Worm (Caenorhabditis elegans) whole organism, mixed stage, embryonic: ENCODE data around the gene Y82E9BR.8.

ENCODE experiments used
- M03D4.4 ChIP-seq: sonication (generic microtip); optimal IDR thresholded peaks from 2 replicates; lab custom pipeline; 2017; ENCODE audit warnings: mild to moderate bottlenecking, missing genetic modification characterization, missing compliant biosample characterization
- bed-3 ChIP-seq: fragments of 200-800 bp; sonication (Bioruptor generic); optimal IDR thresholded peaks from 3 replicates; lab custom pipeline; 2018; ENCODE audit warnings: mild to moderate bottlenecking, missing genetic modification characterization, moderate library complexity, missing compliant biosample characterization
- blmp-1 ChIP-seq: fragments of 150-350 bp; optimal IDR thresholded peaks from 2 replicates; lab custom pipeline; 2014; ENCODE audit warnings: missing biosample characterization, missing genetic modification characterization
- ceh-39 ChIP-seq: fragments of 150-350 bp; optimal IDR thresholded peaks from 2 replicates; lab custom pipeline; 2014; ENCODE audit warnings: missing biosample characterization, missing genetic modification characterization
- ceh-43 ChIP-seq: fragments of 200-800 bp; sonication (Bioruptor generic); optimal IDR thresholded peaks from 2 replicates; lab custom pipeline; 2018; ENCODE audit warnings: mild to moderate bottlenecking, missing genetic modification characterization, moderate library complexity, missing compliant biosample characterization
- ceh-83 ChIP-seq: fragments of 200-800 bp; sonication (Bioruptor generic); optimal IDR thresholded peaks from 2 replicates; lab custom pipeline; 2018; ENCODE audit warnings: mild to moderate bottlenecking, missing genetic modification characterization, missing compliant biosample characterization
- ces-1 ChIP-seq: fragments of 150-350 bp; optimal IDR thresholded peaks from 2 replicates; lab custom pipeline; 2014; ENCODE audit warnings: missing biosample characterization, missing genetic modification reagents, missing genetic modification characterization
- cnd-1 ChIP-seq: fragments of 200-800 bp; sonication (Bioruptor generic); optimal IDR thresholded peaks from 2 replicates; lab custom pipeline; 2018; ENCODE audit warnings: mild to moderate bottlenecking, missing genetic modification characterization, missing compliant biosample characterization
- drap-1 ChIP-seq: fragments of 200-800 bp; sonication (Bioruptor generic); optimal IDR thresholded peaks from 3 replicates; lab custom pipeline; 2018; ENCODE audit warnings: mild to moderate bottlenecking, missing genetic modification characterization, missing compliant biosample characterization
- elt-1 ChIP-seq: sonication (generic microtip); optimal IDR thresholded peaks from 2 replicates; lab custom pipeline; 2017; ENCODE audit warnings: missing genetic modification characterization, mild to moderate bottlenecking, missing compliant biosample characterization, antibody characterized with exemption, moderate library complexity, borderline replicate concordance; ENCODE audit not compliant: insufficient read depth
- flh-1 ChIP-seq: fragments of 200-800 bp; sonication (Bioruptor generic); optimal IDR thresholded peaks from 2 replicates; lab custom pipeline; 2018; ENCODE audit warnings: mild to moderate bottlenecking, missing genetic modification characterization, moderate library complexity, missing compliant biosample characterization
- hlh-1 ChIP-seq: fragments of 150-350 bp; optimal IDR thresholded peaks from 2 replicates; lab custom pipeline; 2014; ENCODE audit warnings: missing biosample characterization, missing genetic modification reagents, missing genetic modification characterization
- lin-13 ChIP-seq: fragments of 150-350 bp; optimal IDR thresholded peaks from 2 replicates; lab custom pipeline; 2014; ENCODE audit warnings: missing biosample characterization, missing genetic modification characterization
- lin-32 ChIP-seq: fragments of 200-800 bp; sonication (Bioruptor generic); optimal IDR thresholded peaks from 2 replicates; lab custom pipeline; 2018; ENCODE audit warnings: mild to moderate bottlenecking, missing genetic modification characterization, missing compliant biosample characterization
- mab-5 ChIP-seq: fragments of 150-350 bp; optimal IDR thresholded peaks from 2 replicates; lab custom pipeline; 2014; ENCODE audit warnings: missing biosample characterization, missing genetic modification characterization
- mep-1 ChIP-seq: fragments of 150-350 bp; optimal IDR thresholded peaks from 2 replicates; lab custom pipeline; 2017; ENCODE audit warnings: missing biosample characterization, missing genetic modification reagents, missing genetic modification characterization, inconsistent platforms
- mls-2 ChIP-seq: sonication (generic microtip); optimal IDR thresholded peaks from 2 replicates; lab custom pipeline; 2016; ENCODE audit warnings: mild to moderate bottlenecking, missing genetic modification characterization, moderate library complexity, missing compliant biosample characterization
- nhr-12 ChIP-seq: fragments of 150-350 bp; optimal IDR thresholded peaks from 2 replicates; lab custom pipeline; 2014; ENCODE audit warnings: missing biosample characterization, missing genetic modification characterization
- nhr-2 ChIP-seq: fragments of 150-350 bp; optimal IDR thresholded peaks from 2 replicates; lab custom pipeline; 2014; ENCODE audit warnings: missing biosample characterization, missing genetic modification characterization
- nhr-237 ChIP-seq: fragments of 150-350 bp; optimal IDR thresholded peaks from 2 replicates; lab custom pipeline; 2014; ENCODE audit warnings: missing biosample characterization, missing genetic modification characterization
- nhr-28 ChIP-seq: fragments of 150-350 bp; optimal IDR thresholded peaks from 2 replicates; lab custom pipeline; 2014; ENCODE audit warnings: missing biosample characterization, missing genetic modification characterization
- nhr-76 ChIP-seq: sonication (generic microtip); optimal IDR thresholded peaks from 2 replicates; lab custom pipeline; 2017; ENCODE audit warnings: missing biosample characterization, missing genetic modification characterization
- pha-4 ChIP-seq: fragments of 150-350 bp; optimal IDR thresholded peaks from 2 replicates; lab custom pipeline; 2018; ENCODE audit warnings: missing biosample characterization, missing genetic modification reagents, missing genetic modification characterization
- sem-2 ChIP-seq: fragments of 200-800 bp; sonication (Bioruptor generic); optimal IDR thresholded peaks from 2 replicates; lab custom pipeline; 2018; ENCODE audit warnings: mild to moderate bottlenecking, missing genetic modification characterization, missing compliant biosample characterization
- snpc-4 ChIP-seq: fragments of 150-350 bp; optimal IDR thresholded peaks from 2 replicates; lab custom pipeline; 2014; ENCODE audit warnings: missing biosample characterization, missing genetic modification characterization
- sptf-1 ChIP-seq: sonication (generic microtip); optimal IDR thresholded peaks from 2 replicates; lab custom pipeline; 2017; ENCODE audit warnings: mild to moderate bottlenecking, missing genetic modification characterization, moderate library complexity, missing compliant biosample characterization
- tbx-8 ChIP-seq: fragments of 200-800 bp; sonication (Bioruptor generic); optimal IDR thresholded peaks from 2 replicates; lab custom pipeline; 2018; ENCODE audit warnings: mild to moderate bottlenecking, missing genetic modification characterization, moderate library complexity, missing compliant biosample characterization
- unc-120 ChIP-seq: sonication (generic microtip); optimal IDR thresholded peaks from 2 replicates; lab custom pipeline; 2017; ENCODE audit warnings: missing genetic modification characterization, missing compliant biosample characterization; ENCODE audit not compliant: poor library complexity, severe bottlenecking
- unc-39 ChIP-seq: fragments of 150-350 bp; optimal IDR thresholded peaks from 2 replicates; lab custom pipeline; 2014; ENCODE audit warnings: missing biosample characterization, missing genetic modification characterization
- unc-62 ChIP-seq: fragments of 150-350 bp; optimal IDR thresholded peaks from 2 replicates; lab custom pipeline; 2014; ENCODE audit warnings: missing biosample characterization, missing genetic modification reagents, missing genetic modification characterization
- zip-8 ChIP-seq: fragments of 150-350 bp; optimal IDR thresholded peaks from 2 replicates; lab custom pipeline; 2014; ENCODE audit warnings: missing biosample characterization, missing genetic modification characterization
- ztf-11 ChIP-seq: fragments of 150-350 bp; optimal IDR thresholded peaks from 2 replicates; lab custom pipeline; 2014; ENCODE audit warnings: missing biosample characterization, missing genetic modification characterization

The Y82E9BR.8 gene

DNA sequence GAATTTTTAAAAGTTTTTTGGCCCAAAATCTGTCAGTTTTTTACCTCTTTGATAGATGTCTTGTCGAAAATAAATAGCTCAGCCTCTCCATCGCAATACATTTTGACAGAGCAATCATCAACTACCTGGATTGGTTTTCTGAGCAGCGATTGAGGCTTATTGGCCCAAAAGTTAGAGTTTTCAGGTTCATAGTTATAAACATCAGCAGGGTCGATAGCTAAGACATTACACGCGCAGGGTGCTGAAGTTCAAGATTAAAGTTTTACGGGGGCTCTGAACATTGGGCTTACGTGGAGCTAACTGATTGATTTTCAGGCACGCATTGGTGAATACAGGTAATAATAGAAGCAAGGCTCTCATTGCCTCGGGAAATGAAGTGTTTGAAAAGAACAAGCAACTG is 1.8 kb upstream of the Y82E9BR.8 start, which contains the start of gene Y82E9BR.9:
TSS of gene Y82E9BR.9 (minus strand) at position 101 of the 400 bp plus-strand sequence.
- no peak for TF ChIP-seq unc-62
- TF ChIP-seq nhr-76: no peak
- no peak for TF ChIP-seq flh-1 (GFP tag; lab: Kevin White, UChicago)
- no peak for TF ChIP-seq ces-1
- TF ChIP-seq drap-1 (GFP tag; lab: Kevin White, UChicago): no peak
- TF ChIP-seq nhr-28: no peak
- TF ChIP-seq mls-2: no peak
- TF ChIP-seq nhr-237 (tag; lab: Kevin White, UChicago): no peak
- TF ChIP-seq unc-39 (tag; lab: Kevin White, UChicago): no peak
- no peak for TF ChIP-seq snpc-4 (tag; lab: Kevin White, UChicago)
- TF ChIP-seq unc-120 (tag; lab: Kevin White, UChicago): no peak
- TF ChIP-seq cnd-1 (tag; lab: Kevin White, UChicago): no peak
- TF ChIP-seq bed-3: no peak
- no peak for TF ChIP-seq zip-8
- TF ChIP-seq lin-13: no peak
- no peak for TF ChIP-seq ceh-83 (GFP tag; lab: Kevin White, UChicago)

DNA sequence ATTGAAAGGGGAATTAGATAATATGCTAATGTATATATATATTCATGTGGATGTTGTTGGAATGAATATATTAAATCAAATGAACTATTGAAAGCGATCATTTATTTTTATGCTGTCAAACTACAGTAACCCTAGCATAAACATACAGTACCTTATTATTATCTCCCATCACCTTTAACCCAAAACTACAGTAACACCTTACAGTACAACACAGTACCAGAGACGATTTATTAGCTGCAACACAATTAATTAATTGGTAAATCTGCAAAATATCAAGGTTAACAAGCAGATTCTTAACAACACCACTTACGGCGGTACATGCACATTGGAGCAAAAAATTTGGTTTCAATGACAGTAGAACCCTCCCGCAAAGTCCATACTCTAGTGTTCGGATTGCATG is 2.6 kb downstream of the Y82E9BR.8 start, which contains the start of gene Y82E9BL.1:
TSS of gene Y82E9BL.1 (minus strand) at position 101 of the 400 bp plus-strand sequence.
- TF ChIP-seq flh-1 (GFP tag; lab: Kevin White, UChicago) (no peak), drap-1 (GFP tag; lab: Kevin White, UChicago) (no peak), pha-4 (no peak), mab-5 (tag; lab: Kevin White, UChicago) (no peak), zip-8 (no peak), elt-1 (tag; lab: Kevin White, UChicago) (no peak), lin-32 (GFP tag; lab: Kevin White, UChicago) (no peak)

DNA sequence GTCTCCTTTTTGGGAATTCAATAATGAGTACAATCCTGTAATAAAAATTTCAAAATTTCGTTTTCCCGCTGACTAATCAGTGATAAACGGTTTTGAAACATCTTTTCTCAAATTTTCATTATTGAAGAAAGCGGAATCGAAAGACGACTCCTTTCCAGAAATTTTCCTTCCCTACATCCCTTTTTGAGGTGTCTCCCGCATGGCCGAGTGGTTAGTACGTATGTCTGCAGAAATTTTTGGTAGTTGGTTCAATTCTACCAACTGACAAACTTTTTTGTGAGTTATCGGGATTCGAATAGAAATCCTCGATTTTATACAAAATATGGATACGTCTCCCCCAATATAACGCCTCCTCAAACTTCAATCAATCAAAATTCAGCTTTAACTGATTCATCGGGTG is 3.4 kb downstream of the Y82E9BR.8 start:
- no peak for TF ChIP-seq sptf-1 (tag; lab: Kevin White, UChicago)
- no peak for TF ChIP-seq ztf-11 (tag; lab: Kevin White, UChicago)
- TF ChIP-seq nhr-237 (tag; lab: Kevin White, UChicago): no peak
- no peak for TF ChIP-seq cnd-1 (tag; lab: Kevin White, UChicago)
- TF ChIP-seq snpc-4 (tag; lab: Kevin White, UChicago): no peak
- no peak for TF ChIP-seq zip-8
- TF ChIP-seq hlh-1 (tag; lab: Kevin White, UChicago): no peak
- TF ChIP-seq, all 35 proteins: peak for 0

DNA sequence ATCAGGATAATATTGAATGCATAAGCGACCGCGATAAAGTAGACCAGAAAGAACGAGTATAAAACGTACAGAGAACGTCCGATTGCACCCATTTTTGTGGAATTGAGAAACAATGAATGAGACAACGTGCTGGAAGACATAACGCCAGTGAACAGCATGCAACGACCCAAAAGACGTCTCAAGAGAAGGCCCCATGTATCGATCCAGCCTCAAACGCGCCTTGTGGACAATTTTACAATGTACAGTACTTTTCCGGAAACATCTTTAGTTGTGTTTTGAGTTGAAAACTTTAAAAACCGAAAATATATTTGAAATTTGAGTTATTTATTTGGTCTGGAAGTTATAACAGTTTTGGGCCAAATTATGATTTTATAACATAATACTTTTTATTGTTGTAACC is 7.1 kb downstream of the Y82E9BR.8 start, which contains the start of gene Y82E9BL.3:
TSS of gene Y82E9BL.3 (minus strand) at position 101 of the 400 bp plus-strand sequence.
- no peak for TF ChIP-seq tbx-8
- no peak for TF ChIP-seq snpc-4 (tag; lab: Kevin White, UChicago)
- no peak for TF ChIP-seq nhr-76

DNA sequence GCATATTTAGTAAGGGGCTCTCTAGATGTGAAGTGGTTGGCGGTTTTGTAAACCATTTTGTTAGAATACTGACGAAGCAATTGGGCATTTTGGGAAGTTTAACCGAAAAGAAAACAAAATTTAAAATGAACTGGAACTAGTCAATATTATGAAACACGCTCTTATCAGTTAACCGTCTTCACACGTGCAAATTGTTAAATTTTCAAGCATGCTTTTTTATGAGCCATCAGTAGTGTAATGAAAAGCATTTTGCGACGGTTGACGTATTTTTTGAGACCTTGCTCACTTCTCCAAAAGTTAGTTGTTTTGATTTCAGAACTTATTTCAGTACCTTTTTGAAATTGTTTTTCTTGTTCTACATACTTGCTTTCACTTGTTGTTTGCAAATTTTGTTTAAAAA is 8.6 kb downstream of the Y82E9BR.8 start, which contains the start of gene fbxa-25:
TSS of gene fbxa-25 (minus strand) at position 138 of the 400 bp plus-strand sequence.
- TF ChIP-seq ceh-43 (GFP tag; lab: Kevin White, UChicago) (no peak), ces-1 (no peak), sem-2 (GFP tag; lab: Kevin White, UChicago) (no peak), nhr-2 (tag; lab: Kevin White, UChicago) (no peak), mls-2 (no peak), ceh-39 (tag; lab: Kevin White, UChicago) (no peak), blmp-1 (tag; lab: Kevin White, UChicago) (no peak), pha-4 (no peak), unc-120 (tag; lab: Kevin White, UChicago) (no peak), unc-62 (no peak), M03D4.4 (tag; lab: Kevin White, UChicago) (no peak)

DNA sequence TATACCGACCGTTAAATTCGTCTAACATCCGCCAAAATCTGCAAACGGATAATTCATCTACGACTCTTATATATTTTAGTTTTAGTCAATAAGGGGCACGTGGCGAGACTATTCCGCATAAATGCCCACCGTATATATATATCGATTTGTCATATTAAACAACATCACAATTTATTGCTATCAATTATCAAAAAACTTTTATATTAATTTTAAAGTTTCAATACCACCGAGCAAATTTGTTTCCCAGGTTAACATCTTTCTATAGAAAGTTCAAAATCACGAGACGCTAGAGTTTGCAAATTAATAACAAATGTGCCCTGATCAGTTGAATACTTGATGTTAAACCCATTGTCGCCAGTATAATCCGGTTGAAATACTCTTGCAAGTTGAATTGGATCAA is 10.3 kb downstream of the Y82E9BR.8 start, which contains the start of gene Y82E9BL.5:
TSS of gene Y82E9BL.5 (minus strand) at position 101 of the 400 bp plus-strand sequence.
- TF ChIP-seq nhr-28 (no peak), zip-8 (no peak), nhr-237 (tag; lab: Kevin White, UChicago) (no peak), nhr-12 (tag; lab: Kevin White, UChicago) (no peak), ceh-43 (GFP tag; lab: Kevin White, UChicago) (no peak), pha-4 (no peak), sptf-1 (tag; lab: Kevin White, UChicago) (no peak), mep-1 (tag; lab: Kevin White, UChicago) (no peak), ceh-83 (GFP tag; lab: Kevin White, UChicago) (no peak), sem-2 (GFP tag; lab: Kevin White, UChicago) (no peak), nhr-76 (no peak), drap-1 (GFP tag; lab: Kevin White, UChicago) (no peak), M03D4.4 (tag; lab: Kevin White, UChicago) (no peak), ces-1 (no peak)
- TF ChIP-seq, all 35 proteins: peak for 0
